Worm (Caenorhabditis elegans): ENCODE results near the gene C42D8.9.
A peak's percentile ranks its signal among the peaks of the same experiment; 100 is the strongest.

DNA sequence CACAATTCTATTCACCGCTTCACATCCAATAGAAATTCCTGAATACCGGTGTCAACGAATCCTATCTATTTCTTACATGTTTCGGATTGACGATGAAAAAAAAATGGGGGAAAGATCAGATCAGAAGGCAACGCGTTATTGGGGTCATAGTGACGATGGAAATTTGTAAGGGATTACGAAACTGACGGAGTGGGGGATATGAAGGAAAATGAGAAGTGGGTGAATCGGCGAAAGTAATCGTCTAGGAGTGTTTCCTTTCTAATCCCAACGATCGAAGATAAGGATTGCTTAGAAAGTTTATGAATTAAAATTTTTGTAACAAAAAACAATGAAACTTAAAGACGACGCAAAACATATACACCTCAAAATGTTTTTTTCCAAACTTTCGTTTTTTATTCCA, 7.9 kb downstream of the C42D8.9 start:
- TF ChIP-seq snpc-4 (tag; optimal IDR thresholded peaks at IDR 0.05): no peak
- TF ChIP-seq mab-5 (tag; optimal IDR thresholded peaks at IDR 0.05): no peak
- no peak for TF ChIP-seq ztf-11 (tag; optimal IDR thresholded peaks at IDR 0.05)
- no peak for TF ChIP-seq alr-1 (tag; optimal IDR thresholded peaks at IDR 0.05)
- no peak for TF ChIP-seq lsy-2 (tag; optimal IDR thresholded peaks at IDR 0.05)
- TF ChIP-seq lin-39 (tag; optimal IDR thresholded peaks at IDR 0.05): no peak
- TF ChIP-seq egl-27 (tag; optimal IDR thresholded peaks at IDR 0.05): no peak
- no peak for TF ChIP-seq unc-62 (GFP tag; optimal IDR thresholded peaks at IDR 0.05)
- no peak for TF ChIP-seq unc-39 (tag; optimal IDR thresholded peaks at IDR 0.05)
- peak; percentile 23 for TF ChIP-seq elt-1 (tag; optimal IDR thresholded peaks at IDR 0.05)
- TF ChIP-seq nhr-77 (tag; optimal IDR thresholded peaks at IDR 0.05): no peak
- no peak for TF ChIP-seq R02D3.7 (tag; optimal IDR thresholded peaks at IDR 0.05)
- no peak for TF ChIP-seq ceh-16 (tag; optimal IDR thresholded peaks at IDR 0.05)
